Worm (Caenorhabditis elegans) whole organism, midembryonic: Measurements from ENCODE around the gene ZK1010.10.

Source experiments
- T22C8.4 ChIP-seq: fragments of 200-800 bp; sonication (Bioruptor generic); IDR thresholded peaks from 2 replicates; pipeline ENCODE4 v1.3.6; 2022; ENCODE audit warnings: missing genetic modification characterization, missing compliant biosample characterization
- cog-1 ChIP-seq: sonication (generic microtip); optimal IDR thresholded peaks from 2 replicates; lab custom pipeline; 2016; ENCODE audit warnings: missing genetic modification characterization, missing compliant biosample characterization
- flt-1 ChIP-seq: fragments of 200-800 bp; sonication (Bioruptor generic); IDR thresholded peaks from 2 replicates; pipeline ENCODE4 v1.3.6; 2022; ENCODE audit warnings: missing genetic modification characterization, missing compliant biosample characterization
- klf-2 ChIP-seq: fragments of 200-800 bp; sonication (Bioruptor generic); conservative IDR thresholded peaks from 2 replicates; pipeline ENCODE4 v1.3.6; 2022; ENCODE audit warnings: missing genetic modification reagents, missing genetic modification characterization, missing compliant biosample characterization
- med-1 ChIP-seq: sonication (generic microtip); optimal IDR thresholded peaks from 2 replicates; lab custom pipeline; 2017; ENCODE audit warnings: missing genetic modification characterization, mild to moderate bottlenecking, missing compliant biosample characterization, antibody characterized with exemption, missing genetic modification reagents; ENCODE audit not compliant: insufficient read depth
- ref-1 ChIP-seq: fragments of 200-800 bp; sonication (Bioruptor generic); conservative IDR thresholded peaks from 2 replicates; pipeline ENCODE4 v1.3.6; 2022; ENCODE audit warnings: missing genetic modification reagents, missing genetic modification characterization, missing compliant biosample characterization
- tab-1 ChIP-seq: fragments of 200-800 bp; sonication (Bioruptor generic); IDR thresholded peaks from 2 replicates; pipeline ENCODE4 v1.3.6; 2022; ENCODE audit warnings: missing genetic modification characterization, missing compliant biosample characterization
- ztf-23 ChIP-seq: fragments of 200-800 bp; sonication (Bioruptor generic); IDR thresholded peaks from 2 replicates; pipeline ENCODE4 v1.3.6; 2022; ENCODE audit warnings: missing genetic modification reagents, missing genetic modification characterization, missing compliant biosample characterization
- ztf-29 ChIP-seq: fragments of 200-800 bp; sonication (Bioruptor generic); IDR thresholded peaks from 2 replicates; pipeline ENCODE4 v1.3.6; 2022; ENCODE audit warnings: missing genetic modification reagents, missing genetic modification characterization, missing compliant biosample characterization

The ZK1010.10 gene

ce11 chrIII:13005161-13005560 is 3.0 kb downstream of the ZK1010.10 start, which contains the start of gene snf-7:
snf-7 (plus strand) TSS chrIII:13005461.
- TF ChIP-seq T22C8.4 (GFP tag; lab: Robert Waterston, UW) (0 out of 2 replicates have a peak, but pooled peaks have one; percentile 51), ref-1 (GFP tag; lab: Robert Waterston, UW) (no peak)

- TF ChIP-seq tab-1 (no peak), flt-1 (GFP tag; lab: Robert Waterston, UW) (no peak), med-1 (GFP tag; lab: Kevin White, UChicago) (no peak), ztf-29 (GFP tag; lab: Robert Waterston, UW) (no peak), klf-2 (no peak), ztf-23 (GFP tag; lab: Robert Waterston, UW) (no peak), cog-1 (no peak), T22C8.4 (GFP tag; lab: Robert Waterston, UW) (no peak), ref-1 (GFP tag; lab: Robert Waterston, UW) (no peak)
These were observed 9.7 kb downstream of the ZK1010.10 start for ce11 chrIII:13011927-13012326.

- TF ChIP-seq ztf-29 (GFP tag; lab: Robert Waterston, UW) = no peak
- TF ChIP-seq ref-1 (GFP tag; lab: Robert Waterston, UW) = no peak
- no peak for TF ChIP-seq cog-1
- no peak for TF ChIP-seq T22C8.4 (GFP tag; lab: Robert Waterston, UW)
These were observed 11.7 kb downstream of the ZK1010.10 start for ce11 chrIII:13013912-13014311.

- TF ChIP-seq klf-2 (no peak), tab-1 (no peak), med-1 (GFP tag; lab: Kevin White, UChicago) (no peak)
These were observed 13.7 kb downstream of the ZK1010.10 start for ce11 chrIII:13015754-13016317.

- TF ChIP-seq T22C8.4 (GFP tag; lab: Robert Waterston, UW) = no peak
- no peak for TF ChIP-seq tab-1
- TF ChIP-seq cog-1 = no peak
- TF ChIP-seq flt-1 (GFP tag; lab: Robert Waterston, UW) = no peak
- no peak for TF ChIP-seq ztf-29 (GFP tag; lab: Robert Waterston, UW)
- no peak for TF ChIP-seq ref-1 (GFP tag; lab: Robert Waterston, UW)
- TF ChIP-seq klf-2 = no peak
- no peak for TF ChIP-seq med-1 (GFP tag; lab: Kevin White, UChicago)
- no peak for TF ChIP-seq ztf-23 (GFP tag; lab: Robert Waterston, UW)
These were observed 16.4 kb downstream of the ZK1010.10 start, which contains the start of gene col-98 for ce11 chrIII:13018619-13019018. col-98 (plus strand) TSS chrIII:13019008.

ce11 chrIII:13019547-13020098 is 17.4 kb downstream of the ZK1010.10 start:
- TF ChIP-seq ztf-29 (GFP tag; lab: Robert Waterston, UW) = no peak
- TF ChIP-seq cog-1 = no peak
- no peak for TF ChIP-seq klf-2
- no peak for TF ChIP-seq ztf-23 (GFP tag; lab: Robert Waterston, UW)
- no peak for TF ChIP-seq med-1 (GFP tag; lab: Kevin White, UChicago)
- TF ChIP-seq ref-1 (GFP tag; lab: Robert Waterston, UW) = no peak
- TF ChIP-seq tab-1 = no peak
- no peak for TF ChIP-seq T22C8.4 (GFP tag; lab: Robert Waterston, UW)
- no peak for TF ChIP-seq flt-1 (GFP tag; lab: Robert Waterston, UW)

ce11 chrIII:13020741-13021140 is 18.6 kb downstream of the ZK1010.10 start, which contains the start of gene cyp-13A11:
cyp-13A11 (plus strand) TSS chrIII:13021006.
- TF ChIP-seq ztf-23 (GFP tag; lab: Robert Waterston, UW) (no peak), tab-1 (no peak), ztf-29 (GFP tag; lab: Robert Waterston, UW) (no peak), T22C8.4 (GFP tag; lab: Robert Waterston, UW) (no peak), cog-1 (no peak), med-1 (GFP tag; lab: Kevin White, UChicago) (no peak), ref-1 (GFP tag; lab: Robert Waterston, UW) (no peak), klf-2 (no peak), flt-1 (GFP tag; lab: Robert Waterston, UW) (no peak)

ce11 chrIII:13024281-13024680 is 22.1 kb downstream of the ZK1010.10 start, which contains the start of gene cyp-13A12:
cyp-13A12 (plus strand) TSS chrIII:13024547.
- TF ChIP-seq cog-1 (no peak), tab-1 (no peak), ref-1 (GFP tag; lab: Robert Waterston, UW) (no peak), klf-2 (no peak), med-1 (GFP tag; lab: Kevin White, UChicago) (no peak), ztf-29 (GFP tag; lab: Robert Waterston, UW) (no peak), flt-1 (GFP tag; lab: Robert Waterston, UW) (no peak), ztf-23 (GFP tag; lab: Robert Waterston, UW) (no peak), T22C8.4 (GFP tag; lab: Robert Waterston, UW) (no peak)

ce11 chrIII:13027949-13028348 is 25.8 kb downstream of the ZK1010.10 start:
- no peak for TF ChIP-seq flt-1 (GFP tag; lab: Robert Waterston, UW)
- no peak for TF ChIP-seq ref-1 (GFP tag; lab: Robert Waterston, UW)
- TF ChIP-seq cog-1 = no peak
- no peak for TF ChIP-seq klf-2
- TF ChIP-seq ztf-29 (GFP tag; lab: Robert Waterston, UW) = no peak
- TF ChIP-seq ztf-23 (GFP tag; lab: Robert Waterston, UW) = no peak
- TF ChIP-seq T22C8.4 (GFP tag; lab: Robert Waterston, UW) = no peak
- TF ChIP-seq med-1 (GFP tag; lab: Kevin White, UChicago) = no peak
- no peak for TF ChIP-seq tab-1

- TF ChIP-seq cog-1 = no peak
- TF ChIP-seq T22C8.4 (GFP tag; lab: Robert Waterston, UW) = no peak
These were observed 27.4 kb downstream of the ZK1010.10 start, which contains the start of gene F14F7.4 for ce11 chrIII:13029608-13030007. F14F7.4 (minus strand) TSS chrIII:13029708.
